Worm (Caenorhabditis elegans): ENCODE data around the gene C06H5.13.
"Not testable (repeated sequence)": the region's sequence is repeated elsewhere in the genome, so short reads cannot be mapped to it uniquely, and the experiment has no call there.

- TF ChIP-seq klf-2 (GFP tag; conservative IDR thresholded peaks at IDR 0.05); cog-1 (tag; optimal IDR thresholded peaks at IDR 0.05); T22C8.4 (GFP tag; IDR thresholded peaks at IDR 0.05); ref-1 (GFP tag; conservative IDR thresholded peaks at IDR 0.05): not testable (repeated sequence)
These were observed 3.1 kb downstream of the C06H5.13 start, which contains the start of gene C06H5.12 for ce11 chrV:17894485-17894884.
